Fruit fly (Drosophila melanogaster) whole organism, embryonic: ENCODE measurements around the gene Trf4-1.

ENCODE experiments used
- Atf-2 ChIP-seq: fragments of 200-800 bp; sonication (Bioruptor generic); optimal IDR thresholded peaks from 2 replicates; lab custom pipeline; 2016; ENCODE audit warnings: missing biosample characterization, missing genetic modification characterization
- BEAF-32 ChIP-seq: fragments of 200-800 bp; sonication (Bioruptor generic); optimal IDR thresholded peaks from 3 replicates; lab custom pipeline; 2017; ENCODE audit warnings: missing biosample characterization, missing genetic modification characterization, mild to moderate bottlenecking, moderate library complexity, missing genetic modification reagents
- Bgb ChIP-seq: fragments of 200-800 bp; sonication (Bioruptor generic); IDR thresholded peaks from 2 replicates; pipeline ENCODE4 v1.3.6; 2022; ENCODE audit warnings: missing biosample characterization, missing genetic modification characterization; ENCODE audit not compliant: partially characterized antibody
- CG10209 ChIP-seq: fragments of 200-800 bp; sonication (Bioruptor generic); optimal IDR thresholded peaks from 3 replicates; lab custom pipeline; 2017; ENCODE audit warnings: missing biosample characterization, mild to moderate bottlenecking, missing genetic modification characterization, missing genetic modification reagents
- CG10462 ChIP-seq: fragments of 200-800 bp; sonication (Bioruptor generic); optimal IDR thresholded peaks from 2 replicates; lab custom pipeline; 2016; ENCODE audit warnings: missing biosample characterization, missing genetic modification characterization
- CG11723 ChIP-seq: fragments of 200-800 bp; sonication (Bioruptor generic); optimal IDR thresholded peaks from 2 replicates; lab custom pipeline; 2017; ENCODE audit warnings: missing biosample characterization, mild to moderate bottlenecking, missing genetic modification characterization
- CG12942 ChIP-seq: fragments of 200-800 bp; sonication (Bioruptor generic); optimal IDR thresholded peaks from 3 replicates; lab custom pipeline; 2016; ENCODE audit warnings: missing biosample characterization, missing genetic modification characterization
- CG13287 ChIP-seq: fragments of 200-800 bp; sonication (Bioruptor generic); IDR thresholded peaks from 2 replicates; pipeline ENCODE4 v1.3.6; 2022; ENCODE audit warnings: missing biosample characterization, missing genetic modification characterization; ENCODE audit not compliant: partially characterized antibody
- CG13296 ChIP-seq: fragments of 200-800 bp; sonication (Bioruptor generic); optimal IDR thresholded peaks from 3 replicates; lab custom pipeline; 2018; ENCODE audit warnings: missing biosample characterization, mild to moderate bottlenecking, missing genetic modification characterization
- CG14860 ChIP-seq: fragments of 200-800 bp; sonication (Bioruptor generic); IDR thresholded peaks from 3 replicates; pipeline ENCODE4 v1.3.6; 2022; ENCODE audit warnings: missing biosample characterization, missing genetic modification characterization; ENCODE audit not compliant: partially characterized antibody
- CG15479 ChIP-seq: fragments of 200-800 bp; sonication (Bioruptor generic); optimal IDR thresholded peaks from 3 replicates; lab custom pipeline; 2019; ENCODE audit warnings: missing biosample characterization, mild to moderate bottlenecking, missing genetic modification characterization, moderate library complexity
- CG16813 ChIP-seq: fragments of 200-800 bp; sonication (Bioruptor generic); IDR thresholded peaks from 3 replicates; pipeline ENCODE4 v1.3.6; 2022; ENCODE audit warnings: missing biosample characterization, missing genetic modification characterization; ENCODE audit not compliant: partially characterized antibody
- CG16863 ChIP-seq: fragments of 200-800 bp; sonication (Bioruptor generic); optimal IDR thresholded peaks from 3 replicates; lab custom pipeline; 2016; ENCODE audit warnings: missing biosample characterization, missing genetic modification characterization
- CG2116 ChIP-seq: fragments of 200-800 bp; sonication (Bioruptor generic); optimal IDR thresholded peaks from 3 replicates; lab custom pipeline; 2018; ENCODE audit warnings: missing biosample characterization, mild to moderate bottlenecking, missing genetic modification characterization
- CG3281 ChIP-seq: fragments of 200-800 bp; sonication (Bioruptor generic); optimal IDR thresholded peaks from 3 replicates; lab custom pipeline; 2017; ENCODE audit warnings: missing biosample characterization, mild to moderate bottlenecking, missing genetic modification characterization
- CG3995 ChIP-seq: fragments of 200-800 bp; sonication (Bioruptor generic); optimal IDR thresholded peaks from 3 replicates; lab custom pipeline; 2016; ENCODE audit warnings: missing biosample characterization, missing genetic modification characterization
- CG4360 ChIP-seq: fragments of 200-800 bp; sonication (Bioruptor generic); IDR thresholded peaks from 2 replicates; pipeline ENCODE4 v1.3.6; 2022; ENCODE audit warnings: missing biosample characterization, missing genetic modification characterization
- CG6791 ChIP-seq: fragments of 200-800 bp; sonication (Bioruptor generic); IDR thresholded peaks from 3 replicates; pipeline ENCODE4 v1.3.6; 2022; ENCODE audit warnings: missing biosample characterization, missing genetic modification characterization; ENCODE audit not compliant: partially characterized antibody
- CTCF ChIP-seq: fragments of 200-800 bp; sonication (Bioruptor generic); optimal IDR thresholded peaks from 2 replicates; lab custom pipeline; 2017; ENCODE audit warnings: missing biosample characterization, mild to moderate bottlenecking, missing genetic modification characterization, moderate library complexity
- CoRest ChIP-seq: fragments of 200-800 bp; sonication (Bioruptor generic); optimal IDR thresholded peaks from 3 replicates; lab custom pipeline; 2018; ENCODE audit warnings: missing biosample characterization, mild to moderate bottlenecking, missing genetic modification characterization, moderate library complexity
- Dip3 ChIP-seq: fragments of 200-800 bp; sonication (Bioruptor generic); optimal IDR thresholded peaks from 3 replicates; lab custom pipeline; 2016; ENCODE audit warnings: missing biosample characterization, missing genetic modification characterization
- Dll ChIP-seq: fragments of 200-800 bp; sonication (Bioruptor generic); IDR thresholded peaks from 4 replicates; pipeline ENCODE4 v1.3.6; 2022; ENCODE audit warnings: missing biosample characterization, missing genetic modification characterization; ENCODE audit not compliant: partially characterized antibody
- Doc3 ChIP-seq: fragments of 200-800 bp; sonication (Bioruptor generic); IDR thresholded peaks from 3 replicates; pipeline ENCODE4 v1.3.6; 2022; ENCODE audit warnings: missing biosample characterization, missing genetic modification characterization; ENCODE audit not compliant: partially characterized antibody
- Dp ChIP-seq: fragments of 200-800 bp; sonication (Bioruptor generic); optimal IDR thresholded peaks from 2 replicates; lab custom pipeline; 2018; ENCODE audit warnings: missing biosample characterization, mild to moderate bottlenecking, missing genetic modification characterization, moderate library complexity
- Dref ChIP-seq: fragments of 200-800 bp; sonication (Bioruptor generic); IDR thresholded peaks from 2 replicates; pipeline ENCODE4 v1.3.6; 2022; ENCODE audit warnings: missing biosample characterization, missing genetic modification characterization
- E2f2 ChIP-seq: fragments of 200-800 bp; sonication (Bioruptor generic); IDR thresholded peaks from 2 replicates; pipeline ENCODE4 v1.3.6; 2022; ENCODE audit warnings: missing biosample characterization, missing genetic modification characterization
- HHEX ChIP-seq: fragments of 200-800 bp; sonication (Bioruptor generic); optimal IDR thresholded peaks from 3 replicates; lab custom pipeline; 2017; ENCODE audit warnings: missing biosample characterization, mild to moderate bottlenecking, missing genetic modification characterization, missing genetic modification reagents
- NC2α ChIP-seq: fragments of 200-800 bp; sonication (Bioruptor generic); optimal IDR thresholded peaks from 2 replicates; lab custom pipeline; 2016; ENCODE audit warnings: missing biosample characterization, missing genetic modification characterization
- Opbp ChIP-seq: fragments of 200-800 bp; sonication (Bioruptor generic); IDR thresholded peaks from 3 replicates; pipeline ENCODE4 v1.3.6; 2022; ENCODE audit warnings: missing biosample characterization, missing genetic modification characterization; ENCODE audit not compliant: partially characterized antibody
- Scr ChIP-seq: fragments of 200-800 bp; sonication (Bioruptor generic); IDR thresholded peaks from 2 replicates; pipeline ENCODE4 v1.3.6; 2022; ENCODE audit warnings: missing biosample characterization, missing genetic modification characterization; ENCODE audit not compliant: partially characterized antibody
- Sin3A ChIP-seq: fragments of >200 bp; optimal IDR thresholded peaks from 2 replicates; lab custom pipeline; 2018
- Sry-δ ChIP-seq: fragments of 200-800 bp; sonication (Bioruptor generic); optimal IDR thresholded peaks from 2 replicates; lab custom pipeline; 2016; ENCODE audit warnings: missing biosample characterization, missing genetic modification characterization
- amos ChIP-seq: fragments of 200-800 bp; sonication (Bioruptor generic); IDR thresholded peaks from 2 replicates; pipeline ENCODE4 v1.3.6; 2022; ENCODE audit warnings: missing biosample characterization, missing genetic modification characterization; ENCODE audit not compliant: partially characterized antibody
- bbx ChIP-seq: fragments of 200-800 bp; sonication (Bioruptor generic); IDR thresholded peaks from 2 replicates; pipeline ENCODE4 v1.3.6; 2022; ENCODE audit warnings: missing biosample characterization, missing genetic modification characterization; ENCODE audit not compliant: partially characterized antibody
- bcd ChIP-seq: fragments of 200-800 bp; sonication (Bioruptor generic); optimal IDR thresholded peaks from 2 replicates; lab custom pipeline; 2017; ENCODE audit warnings: missing biosample characterization, mild to moderate bottlenecking, missing genetic modification characterization
- cg ChIP-seq: fragments of 200-800 bp; sonication (Bioruptor generic); optimal IDR thresholded peaks from 3 replicates; lab custom pipeline; 2019; ENCODE audit warnings: missing biosample characterization, mild to moderate bottlenecking, missing genetic modification characterization, moderate library complexity
- ftz-f1 ChIP-seq: fragments of 200-800 bp; sonication (Bioruptor generic); optimal IDR thresholded peaks from 2 replicates; lab custom pipeline; 2016; ENCODE audit warnings: missing biosample characterization, missing genetic modification characterization
- hb ChIP-seq: fragments of 200-800 bp; sonication (Bioruptor generic); IDR thresholded peaks from 3 replicates; pipeline ENCODE4 v1.3.6; 2022; ENCODE audit warnings: missing biosample characterization, missing genetic modification characterization; ENCODE audit not compliant: partially characterized antibody
- ind ChIP-seq: fragments of 200-800 bp; sonication (Bioruptor generic); optimal IDR thresholded peaks from 3 replicates; lab custom pipeline; 2016; ENCODE audit warnings: missing biosample characterization, missing genetic modification characterization
- inv ChIP-seq: fragments of 200-800 bp; sonication (Bioruptor generic); IDR thresholded peaks from 2 replicates; pipeline ENCODE4 v1.3.6; 2022; ENCODE audit warnings: missing biosample characterization, missing genetic modification characterization; ENCODE audit not compliant: partially characterized antibody
- mld ChIP-seq: fragments of 200-800 bp; sonication (Bioruptor generic); IDR thresholded peaks from 3 replicates; pipeline ENCODE4 v1.3.6; 2022; ENCODE audit warnings: missing biosample characterization, missing genetic modification characterization; ENCODE audit not compliant: partially characterized antibody
- nerfin-2 ChIP-seq: fragments of 200-800 bp; sonication (Bioruptor generic); IDR thresholded peaks from 2 replicates; pipeline ENCODE4 v1.3.6; 2022; ENCODE audit warnings: missing biosample characterization, missing genetic modification characterization; ENCODE audit not compliant: partially characterized antibody
- pho ChIP-seq: fragments of 200-800 bp; sonication (Bioruptor generic); optimal IDR thresholded peaks from 2 replicates; lab custom pipeline; 2016; ENCODE audit warnings: missing biosample characterization, missing genetic modification characterization
- pzg ChIP-seq: fragments of 200-800 bp; sonication (Bioruptor generic); optimal IDR thresholded peaks from 3 replicates; lab custom pipeline; 2018; ENCODE audit warnings: missing biosample characterization, mild to moderate bottlenecking, missing genetic modification characterization, moderate library complexity
- ro ChIP-seq: fragments of 200-800 bp; sonication (Bioruptor generic); IDR thresholded peaks from 2 replicates; pipeline ENCODE4 v1.3.6; 2022; ENCODE audit warnings: missing biosample characterization, missing genetic modification characterization
- salm ChIP-seq: fragments of 200-800 bp; sonication (Bioruptor generic); optimal IDR thresholded peaks from 2 replicates; lab custom pipeline; 2018; ENCODE audit warnings: missing biosample characterization, mild to moderate bottlenecking, missing genetic modification characterization
- shn ChIP-seq: fragments of 200-800 bp; sonication (Bioruptor generic); optimal IDR thresholded peaks from 3 replicates; lab custom pipeline; 2016; ENCODE audit warnings: missing biosample characterization, missing genetic modification characterization
- ssp ChIP-seq: fragments of 200-800 bp; sonication (Bioruptor generic); IDR thresholded peaks from 2 replicates; pipeline ENCODE4 v1.3.6; 2022; ENCODE audit warnings: missing biosample characterization, missing genetic modification characterization
- stwl ChIP-seq: fragments of 200-800 bp; sonication (Bioruptor generic); optimal IDR thresholded peaks from 3 replicates; lab custom pipeline; 2018; ENCODE audit warnings: missing biosample characterization, mild to moderate bottlenecking, missing genetic modification characterization, moderate library complexity
- vnd ChIP-seq: fragments of 200-800 bp; sonication (Bioruptor generic); IDR thresholded peaks from 3 replicates; pipeline ENCODE4 v1.3.6; 2022; ENCODE audit warnings: missing biosample characterization, missing genetic modification characterization; ENCODE audit not compliant: partially characterized antibody

Trf4-1 gene

dm6 chrX:8554303-8554702, 5.8 kb upstream of the Trf4-1 start:
- TF ChIP-seq CG14860 (GFP tag; lab: Robert Waterston, UW) (peak; percentile 60; the same call in 2 of the 3 replicates), cg (GFP tag; lab: Kevin White, UChicago) (peak; percentile 6), CG3281 (no peak), NC2α (no peak), vnd (GFP tag; lab: Robert Waterston, UW) (peak; percentile 55; the same call in 2 of the 3 replicates), CG13287 (GFP tag; lab: Robert Waterston, UW) (peak; percentile 34), Dref (GFP tag; lab: Robert Waterston, UW) (peak; percentile 56), CG2116 (GFP tag; lab: Kevin White, UChicago) (peak; percentile 11), CG3995 (GFP tag; lab: Kevin White, UChicago) (no peak), Doc3 (GFP tag; lab: Robert Waterston, UW) (0 out of 3 replicates have a peak, but pooled peaks have one; percentile 39), CG12942 (no peak), amos (GFP tag; lab: Robert Waterston, UW) (no peak; the same call in 1 of the 2 replicates), Dp (GFP tag; lab: Kevin White, UChicago) (peak; percentile 48), Bgb (peak; percentile 49; the same call in 1 of the 2 replicates), CTCF (GFP tag; lab: Kevin White, UChicago) (peak; percentile 70), nerfin-2 (GFP tag; lab: Robert Waterston, UW) (peak; percentile 52; the same call in 1 of the 2 replicates), bbx (GFP tag; lab: Robert Waterston, UW) (0 out of 2 replicates have a peak, but pooled peaks have one; percentile 37), CG15479 (GFP tag; lab: Kevin White, UChicago) (no peak), BEAF-32 (GFP tag; lab: Kevin White, UChicago) (peak; percentile 20), CG10209 (GFP tag; lab: Kevin White, UChicago) (no peak), inv (GFP tag; lab: Robert Waterston, UW) (peak; percentile 39), Dll (GFP tag; lab: Robert Waterston, UW) (peak; percentile 40; the same call in 2 of the 4 replicates), mld (0 out of 3 replicates have a peak, but pooled peaks have one; percentile 30), Sry-δ (peak; percentile 35), E2f2 (GFP tag; lab: Robert Waterston, UW) (peak; percentile 38; the same call in 1 of the 2 replicates), CG16813 (GFP tag; lab: Robert Waterston, UW) (peak; percentile 52), CG11723 (GFP tag; lab: Kevin White, UChicago) (no peak), CG10462 (no peak), ftz-f1 (no peak), stwl (tag; lab: Kevin White, UChicago) (peak; percentile 71), hb (GFP tag; lab: Robert Waterston, UW) (0 out of 3 replicates have a peak, but pooled peaks have one; percentile 52), CG4360 (GFP tag; lab: Robert Waterston, UW) (peak; percentile 92), CG6791 (GFP tag; lab: Robert Waterston, UW) (peak; percentile 65), Scr (peak; percentile 27), Opbp (peak; percentile 26; the same call in 1 of the 3 replicates), pzg (peak; percentile 6)

- TF ChIP-seq hb (GFP tag; lab: Robert Waterston, UW) (peak; percentile 87), Sin3A (lab: Kevin White, UChicago) (peak; percentile 17), ind (GFP tag; lab: Kevin White, UChicago) (peak; percentile 76), ssp (GFP tag; lab: Robert Waterston, UW) (peak; percentile 50), bcd (no peak), CoRest (tag; lab: Kevin White, UChicago) (peak; percentile 78), Dip3 (GFP tag; lab: Kevin White, UChicago) (peak; percentile 42), Atf-2 (GFP tag; lab: Kevin White, UChicago) (no peak), CG16863 (GFP tag; lab: Kevin White, UChicago) (no peak), HHEX (peak; percentile 54), CG13296 (GFP tag; lab: Kevin White, UChicago) (peak; percentile 55), pho (GFP tag; lab: Kevin White, UChicago) (peak; percentile 14), ro (GFP tag; lab: Robert Waterston, UW) (no peak), salm (no peak), shn (GFP tag; lab: Kevin White, UChicago) (peak; percentile 8)
Measured at dm6 chrX:8558762-8559172, 1.4 kb upstream of the Trf4-1 start, which contains the start of gene IntS4. Gene IntS4, minus strand, starts transcription at chrX:8558781.
